Fruit fly (Drosophila melanogaster): Measurements from ENCODE around the gene kibra.

DNA sequence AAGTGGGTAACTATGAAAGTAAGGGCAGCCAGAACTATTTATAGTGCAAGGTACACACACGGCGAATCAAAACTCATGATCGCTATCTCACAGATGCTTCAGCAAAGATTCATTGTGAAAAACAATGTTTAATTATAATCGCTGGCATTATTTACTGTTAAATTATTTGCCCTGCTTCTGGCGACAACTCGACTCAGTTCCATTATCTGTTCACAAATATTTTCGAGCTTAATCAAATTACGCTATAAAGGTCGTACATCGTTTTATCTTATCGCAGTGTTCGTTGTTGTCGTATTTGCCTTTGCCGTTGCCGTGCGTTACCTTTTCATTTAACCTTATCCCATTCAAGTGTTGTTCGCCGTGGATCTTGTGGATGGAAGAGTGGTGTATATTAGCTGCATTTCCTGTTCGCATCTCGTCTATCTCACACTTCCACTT, 15.1 kb downstream of the kibra start:
- TF ChIP-seq psq (optimal IDR thresholded peaks at IDR 0.05) (no peak), insv (optimal IDR thresholded peaks at IDR 0.05) (no peak)

All from Kc167 (cell line).